Fruit fly (Drosophila melanogaster): Measurements from ENCODE around the gene Nup154.
A peak's percentile ranks its signal among the peaks of the same experiment; 100 is the strongest.

- no peak for TF ChIP-seq sv (GFP tag; optimal IDR thresholded peaks at IDR 0.05)
- TF ChIP-seq psq (GFP tag; optimal IDR thresholded peaks at IDR 0.05): no peak
- TF ChIP-seq br (GFP tag; optimal IDR thresholded peaks at IDR 0.05): no peak
- TF ChIP-seq OdsH (GFP tag; optimal IDR thresholded peaks at IDR 0.05): no peak
- no peak for TF ChIP-seq sage (GFP tag; optimal IDR thresholded peaks at IDR 0.05)
- no peak for TF ChIP-seq N (GFP tag; optimal IDR thresholded peaks at IDR 0.05)
- TF ChIP-seq CG32264 (GFP tag; optimal IDR thresholded peaks at IDR 0.05): no peak
- TF ChIP-seq Hnf4 (GFP tag; optimal IDR thresholded peaks at IDR 0.05): peak; percentile 28
Observed at dm6 chr2L:10970134-10970533, 34.5 kb upstream of the Nup154 start, which contains the start of the genes Tmem214 and YL-1.

Measured in whole organism, wandering third instar larva.